Worm (Caenorhabditis elegans): Measurements from ENCODE around the gene F56D2.2.

The F56D2.2 gene

ce11 chrIII:5564325-5564724 lies 22.7 kb upstream of the F56D2.2 start:
- TF ChIP-seq T07F8.4 (tag; optimal IDR thresholded peaks at IDR 0.05) (no peak), mxl-1 (tag; optimal IDR thresholded peaks at IDR 0.05) (no peak), Y67H2A.10 (GFP tag; conservative IDR thresholded peaks at IDR 0.05) (no peak), attf-6 (GFP tag; IDR thresholded peaks at IDR 0.05) (no peak), snpc-1.1 (tag; optimal IDR thresholded peaks at IDR 0.05; ENCODE audit: insufficient read depth) (no peak), lin-35 (GFP tag; optimal IDR thresholded peaks at IDR 0.05) (no peak), dpl-1 (GFP tag; optimal IDR thresholded peaks at IDR 0.05) (no peak), rpc-1 (optimal IDR thresholded peaks at IDR 0.05) (no peak), rpc-1 (tag; optimal IDR thresholded peaks at IDR 0.05) (no peak), tbx-9 (tag; optimal IDR thresholded peaks at IDR 0.05; ENCODE audit: borderline replicate concordance) (no peak), ztf-3 (GFP tag; optimal IDR thresholded peaks at IDR 0.05) (no peak), nhr-27 (tag; optimal IDR thresholded peaks at IDR 0.05) (no peak), pha-4 (tag; optimal IDR thresholded peaks at IDR 0.05) (no peak), lsl-1 (GFP tag; optimal IDR thresholded peaks at IDR 0.05) (no peak), chd-7 (tag; optimal IDR thresholded peaks at IDR 0.05) (no peak), nhr-80 (tag; optimal IDR thresholded peaks at IDR 0.05) (no peak), ets-4 (GFP tag; optimal IDR thresholded peaks at IDR 0.05) (no peak), B0261.1 (tag; optimal IDR thresholded peaks at IDR 0.05) (no peak), egl-44 (GFP tag; IDR thresholded peaks at IDR 0.05) (no peak)

- TF ChIP-seq zfh-2 (GFP tag; conservative IDR thresholded peaks at IDR 0.05), result peak; percentile 64
- peak; percentile 47 for TF ChIP-seq him-1 (tag; optimal IDR thresholded peaks at IDR 0.05)
- no peak for TF ChIP-seq ceh-58 (GFP tag; IDR thresholded peaks at IDR 0.05)
- TF ChIP-seq ztf-28 (GFP tag; IDR thresholded peaks at IDR 0.05), result 0 out of 2 replicates have a peak, but pooled peaks have one; percentile 69
- no peak for TF ChIP-seq cebp-1 (GFP tag; IDR thresholded peaks at IDR 0.05)
- peak; percentile 15 for TF ChIP-seq cebp-1 (tag; optimal IDR thresholded peaks at IDR 0.05)
- TF ChIP-seq Y53G8AR.9 (GFP tag; conservative IDR thresholded peaks at IDR 0.05), result 0 out of 2 replicates have a peak, but pooled peaks have one; percentile 46
These were observed 22.3 kb upstream of the F56D2.2 start, which contains the start of gene mlc-3 for ce11 chrIII:5564799-5565198. mlc-3 (plus strand) TSS chrIII:5565025.

- peak; percentile 2 for TF ChIP-seq ceh-27 (GFP tag; optimal IDR thresholded peaks at IDR 0.05)
- TF ChIP-seq bed-2 (GFP tag; IDR thresholded peaks at IDR 0.05), result no peak
These were observed 21.4 kb upstream of the F56D2.2 start for ce11 chrIII:5565699-5566098.

ce11 chrIII:5566496-5566895 lies 20.6 kb upstream of the F56D2.2 start:
- TF ChIP-seq attf-6 (GFP tag; IDR thresholded peaks at IDR 0.05) (no peak), tbp1 (GFP tag; optimal IDR thresholded peaks at IDR 0.05) (no peak), C17E4.6 (GFP tag; IDR thresholded peaks at IDR 0.05) (no peak), dpff-1 (tag; optimal IDR thresholded peaks at IDR 0.05) (no peak), ztf-6 (GFP tag; IDR thresholded peaks at IDR 0.05) (no peak), ceh-91 (GFP tag; IDR thresholded peaks at IDR 0.05) (no peak), madf-3 (GFP tag; IDR thresholded peaks at IDR 0.05) (no peak), snpc-1.1 (tag; optimal IDR thresholded peaks at IDR 0.05; ENCODE audit: insufficient read depth) (no peak), hsf-1 (GFP tag; IDR thresholded peaks at IDR 0.05) (no peak), tlf-1 (GFP tag; optimal IDR thresholded peaks at IDR 0.05) (no peak)

All from whole organism, young adult.